Worm (Caenorhabditis elegans) whole organism, young adult: ENCODE data around the gene mob-2.

Experiments
- B0035.1 ChIP-seq: sonication (generic microtip); optimal IDR thresholded peaks from 2 replicates; lab custom pipeline; 2016; ENCODE audit warnings: missing genetic modification characterization, mild to moderate bottlenecking, missing compliant biosample characterization, missing genotype, missing genetic modification reagents
- B0261.1 ChIP-seq: sonication (generic microtip); optimal IDR thresholded peaks from 2 replicates; lab custom pipeline; 2016; ENCODE audit warnings: mild to moderate bottlenecking, missing genetic modification characterization, moderate library complexity, missing compliant biosample characterization
- B0336.3 ChIP-seq: fragments of 200-800 bp; sonication (Bioruptor generic); IDR thresholded peaks from 2 replicates; pipeline ENCODE4 v1.3.6; 2022; ENCODE audit warnings: missing genetic modification characterization, missing compliant biosample characterization
- F22D6.2 ChIP-seq: sonication (generic microtip); optimal IDR thresholded peaks from 2 replicates; lab custom pipeline; 2016; ENCODE audit warnings: mild to moderate bottlenecking, missing genetic modification characterization, missing compliant biosample characterization
- F23B12.7 ChIP-seq: sonication (generic microtip); optimal IDR thresholded peaks from 2 replicates; lab custom pipeline; 2017; ENCODE audit warnings: missing genetic modification characterization, mild to moderate bottlenecking, missing compliant biosample characterization, antibody characterized with exemption, moderate library complexity; ENCODE audit not compliant: insufficient read depth
- F33H1.4 ChIP-seq: fragments of 200-800 bp; sonication (Bioruptor generic); IDR thresholded peaks from 2 replicates; pipeline ENCODE4 v1.3.6; 2022; ENCODE audit warnings: missing genetic modification reagents, missing genetic modification characterization, missing compliant biosample characterization
- F39B2.1 ChIP-seq: fragments of 200-800 bp; sonication (Bioruptor generic); IDR thresholded peaks from 2 replicates; pipeline ENCODE4 v1.3.6; 2022; ENCODE audit warnings: missing genetic modification reagents, missing genetic modification characterization, missing compliant biosample characterization
- Y53G8AR.9 ChIP-seq: fragments of 200-800 bp; sonication (Bioruptor generic); conservative IDR thresholded peaks from 2 replicates; pipeline ENCODE4 v1.3.6; 2022; ENCODE audit warnings: missing genetic modification reagents, missing genetic modification characterization, missing compliant biosample characterization
- Y67H2A.10 ChIP-seq: fragments of 200-800 bp; sonication (Bioruptor generic); conservative IDR thresholded peaks from 2 replicates; pipeline ENCODE4 v1.3.6; 2022; ENCODE audit warnings: missing genetic modification reagents, missing genetic modification characterization, missing compliant biosample characterization
- Y79H2A.3 ChIP-seq: fragments of 200-800 bp; sonication (Bioruptor generic); conservative IDR thresholded peaks from 2 replicates; pipeline ENCODE4 v1.3.6; 2022; ENCODE audit warnings: missing genetic modification reagents, missing genetic modification characterization, missing compliant biosample characterization
- Y95B8A.8 ChIP-seq: fragments of 200-800 bp; sonication (Bioruptor generic); IDR thresholded peaks from 2 replicates; pipeline ENCODE4 v1.3.6; 2022; ENCODE audit warnings: missing genetic modification reagents, missing genetic modification characterization, missing compliant biosample characterization
- aptf-3 ChIP-seq: fragments of 200-800 bp; sonication (Bioruptor generic); IDR thresholded peaks from 2 replicates; pipeline ENCODE4 v1.3.6; 2022; ENCODE audit warnings: missing genetic modification characterization, missing compliant biosample characterization
- atf-7 ChIP-seq: sonication (generic microtip); optimal IDR thresholded peaks from 2 replicates; lab custom pipeline; 2017; ENCODE audit warnings: mild to moderate bottlenecking, missing genetic modification characterization, missing compliant biosample characterization
- athp-1 ChIP-seq: sonication (generic microtip); optimal IDR thresholded peaks from 2 replicates; lab custom pipeline; 2017; ENCODE audit warnings: mild to moderate bottlenecking, missing genetic modification characterization, missing compliant biosample characterization
- attf-5 ChIP-seq: fragments of 200-800 bp; sonication (Bioruptor generic); optimal IDR thresholded peaks from 2 replicates; lab custom pipeline; 2018; ENCODE audit warnings: mild to moderate bottlenecking, missing genetic modification characterization, missing compliant biosample characterization
- bed-1 ChIP-seq: fragments of 200-800 bp; sonication (Bioruptor generic); IDR thresholded peaks from 2 replicates; pipeline ENCODE4 v1.3.6; 2022; ENCODE audit warnings: missing genetic modification reagents, missing genetic modification characterization, missing compliant biosample characterization
- cebp-1 ChIP-seq, 2 experiments: fragments of 200-800 bp in 1 of 2; sonication (Bioruptor generic) in 1 of 2; sonication (generic microtip) in 1 of 2; IDR thresholded peaks in 1 of 2; optimal IDR thresholded peaks in 1 of 2; 2 replicates each; pipeline versions ENCODE4 v1.3.6 to Lab custom; 2017 to 2022; ENCODE audit warnings: missing compliant biosample characterization in 2 of 2, missing genetic modification characterization in 2 of 2, mild to moderate bottlenecking in 1 of 2, missing genetic modification reagents in 1 of 2, moderate library complexity in 1 of 2
- ceh-58 ChIP-seq: fragments of 200-800 bp; sonication (Bioruptor generic); IDR thresholded peaks from 2 replicates; pipeline ENCODE4 v1.3.6; 2022; ENCODE audit warnings: missing genetic modification characterization, missing compliant biosample characterization
- ceh-79 ChIP-seq: sonication (generic microtip); optimal IDR thresholded peaks from 2 replicates; lab custom pipeline; 2017; ENCODE audit warnings: mild to moderate bottlenecking, missing genetic modification characterization, missing compliant biosample characterization
- ceh-91 ChIP-seq: fragments of 200-800 bp; sonication (Bioruptor generic); IDR thresholded peaks from 2 replicates; pipeline ENCODE4 v1.3.6; 2022; ENCODE audit warnings: missing genetic modification reagents, missing genetic modification characterization, missing compliant biosample characterization
- chd-7 ChIP-seq: sonication (generic microtip); optimal IDR thresholded peaks from 2 replicates; lab custom pipeline; 2016; ENCODE audit warnings: mild to moderate bottlenecking, missing genetic modification characterization, moderate library complexity, missing compliant biosample characterization
- dpff-1 ChIP-seq: sonication (generic microtip); optimal IDR thresholded peaks from 2 replicates; lab custom pipeline; 2017; ENCODE audit warnings: mild to moderate bottlenecking, missing genetic modification characterization, missing compliant biosample characterization
- dpl-1 ChIP-seq: fragments of 150-350 bp; optimal IDR thresholded peaks from 2 replicates; lab custom pipeline; 2014; ENCODE audit warnings: missing biosample characterization, missing genetic modification reagents, missing genetic modification characterization
- egl-18 ChIP-seq: fragments of 200-800 bp; sonication (Bioruptor generic); IDR thresholded peaks from 2 replicates; pipeline ENCODE4 v1.3.6; 2022; ENCODE audit warnings: missing genetic modification reagents, missing genetic modification characterization, missing compliant biosample characterization
- fkh-3 ChIP-seq: sonication (generic microtip); optimal IDR thresholded peaks from 2 replicates; lab custom pipeline; 2016; ENCODE audit warnings: mild to moderate bottlenecking, missing genetic modification characterization, missing compliant biosample characterization
- gei-17 ChIP-seq: fragments of 200-800 bp; sonication (Bioruptor generic); optimal IDR thresholded peaks from 2 replicates; lab custom pipeline; 2018; ENCODE audit warnings: mild to moderate bottlenecking, missing genetic modification characterization, missing compliant biosample characterization
- let-526 ChIP-seq: fragments of 200-800 bp; sonication (Bioruptor generic); IDR thresholded peaks from 2 replicates; pipeline ENCODE4 v1.3.6; 2022; ENCODE audit warnings: missing genetic modification reagents, missing genetic modification characterization, missing compliant biosample characterization
- lin-26 ChIP-seq: fragments of 200-800 bp; sonication (Bioruptor generic); IDR thresholded peaks from 2 replicates; pipeline ENCODE4 v1.3.6; 2022; ENCODE audit warnings: missing genetic modification reagents, missing genetic modification characterization, missing compliant biosample characterization
- lsl-1 ChIP-seq: fragments of 200-800 bp; sonication (Bioruptor generic); optimal IDR thresholded peaks from 2 replicates; lab custom pipeline; 2018; ENCODE audit warnings: mild to moderate bottlenecking, missing genetic modification characterization, moderate library complexity, missing compliant biosample characterization
- madf-10 ChIP-seq: sonication (generic microtip); optimal IDR thresholded peaks from 2 replicates; lab custom pipeline; 2016; ENCODE audit warnings: mild to moderate bottlenecking, missing genetic modification characterization, missing compliant biosample characterization
- mxl-1 ChIP-seq: sonication (generic microtip); optimal IDR thresholded peaks from 2 replicates; lab custom pipeline; 2016; ENCODE audit warnings: missing genetic modification characterization, missing compliant biosample characterization
- nfya-1 ChIP-seq: sonication (generic microtip); optimal IDR thresholded peaks from 2 replicates; lab custom pipeline; 2017; ENCODE audit warnings: antibody characterized with exemption, missing compliant biosample characterization, missing genetic modification characterization, borderline replicate concordance; ENCODE audit not compliant: insufficient read depth
- nhr-27 ChIP-seq: fragments of 200-800 bp; sonication (Bioruptor generic); optimal IDR thresholded peaks from 2 replicates; lab custom pipeline; 2018; ENCODE audit warnings: mild to moderate bottlenecking, missing genetic modification characterization, moderate library complexity, missing compliant biosample characterization
- nhr-80 ChIP-seq: sonication (generic microtip); optimal IDR thresholded peaks from 2 replicates; lab custom pipeline; 2016; ENCODE audit warnings: missing genetic modification characterization, missing compliant biosample characterization
- pha-4 ChIP-seq: fragments of 150-350 bp; sonication (generic microtip); optimal IDR thresholded peaks from 2 replicates; lab custom pipeline; 2014; ENCODE audit warnings: missing biosample characterization, missing genetic modification reagents, missing genetic modification characterization
- rcor-1 ChIP-seq: fragments of 200-800 bp; sonication (Bioruptor generic); IDR thresholded peaks from 2 replicates; pipeline ENCODE4 v1.3.6; 2022; ENCODE audit warnings: missing genetic modification reagents, missing genetic modification characterization, missing compliant biosample characterization
- sdz-38 ChIP-seq: sonication (generic microtip); optimal IDR thresholded peaks from 2 replicates; lab custom pipeline; 2016; ENCODE audit warnings: missing genotype, missing genetic modification characterization, missing compliant biosample characterization
- snpc-1.3 ChIP-seq: sonication (generic microtip); optimal IDR thresholded peaks from 2 replicates; lab custom pipeline; 2017; ENCODE audit warnings: missing genetic modification characterization, mild to moderate bottlenecking, missing compliant biosample characterization, antibody characterized with exemption, moderate library complexity, missing genotype, missing genetic modification reagents; ENCODE audit not compliant: insufficient read depth
- somi-1 ChIP-seq: fragments of 200-800 bp; sonication (Bioruptor generic); optimal IDR thresholded peaks from 2 replicates; lab custom pipeline; 2018; ENCODE audit warnings: mild to moderate bottlenecking, missing genetic modification characterization, missing compliant biosample characterization
- tlf-1 ChIP-seq: fragments of 200-800 bp; sonication (Bioruptor generic); optimal IDR thresholded peaks from 2 replicates; lab custom pipeline; 2018; ENCODE audit warnings: mild to moderate bottlenecking, missing genetic modification characterization, missing compliant biosample characterization
- ztf-18 ChIP-seq: sonication (generic microtip); optimal IDR thresholded peaks from 2 replicates; lab custom pipeline; 2016; ENCODE audit warnings: missing genotype, mild to moderate bottlenecking, missing genetic modification characterization, missing compliant biosample characterization
- ztf-22 ChIP-seq: fragments of 200-800 bp; sonication (Bioruptor generic); optimal IDR thresholded peaks from 2 replicates; lab custom pipeline; 2018; ENCODE audit warnings: mild to moderate bottlenecking, missing genetic modification characterization, moderate library complexity, missing compliant biosample characterization
- ztf-25 ChIP-seq: fragments of 200-800 bp; sonication (Bioruptor generic); IDR thresholded peaks from 2 replicates; pipeline ENCODE4 v1.3.6; 2022; ENCODE audit warnings: missing genetic modification reagents, missing genetic modification characterization, missing compliant biosample characterization

mob-2 gene

ce11 chrX:13144975-13145618, 24.8 kb downstream of the mob-2 start (continued):
- TF ChIP-seq F39B2.1 (GFP tag; lab: Robert Waterston, UW) (no peak), rcor-1 (peak; percentile 75), egl-18 (GFP tag; lab: Robert Waterston, UW) (no peak; the same call in none of the 2 replicates), ztf-25 (GFP tag; lab: Robert Waterston, UW) (no peak)
- TF ChIP-seq, all 124 proteins: peak for 67

- TF ChIP-seq nfya-1 (no peak), madf-10 (tag; lab: Kevin White, UChicago) (peak; percentile 16), dpff-1 (tag; lab: Kevin White, UChicago) (no peak), chd-7 (tag; lab: Kevin White, UChicago) (peak; percentile 47), fkh-3 (tag; lab: Kevin White, UChicago) (no peak), let-526 (GFP tag; lab: Robert Waterston, UW) (no peak), nhr-27 (tag; lab: Kevin White, UChicago) (no peak), sdz-38 (tag; lab: Kevin White, UChicago) (no peak), lsl-1 (GFP tag; lab: Kevin White, UChicago) (no peak), Y53G8AR.9 (GFP tag; lab: Robert Waterston, UW) (0 out of 2 replicates have a peak, but pooled peaks have one; percentile 14), Y95B8A.8 (GFP tag; lab: Robert Waterston, UW) (0 out of 2 replicates have a peak, but pooled peaks have one; percentile 28), Y67H2A.10 (GFP tag; lab: Robert Waterston, UW) (no peak), lin-26 (GFP tag; lab: Robert Waterston, UW) (0 out of 2 replicates have a peak, but pooled peaks have one; percentile 26), athp-1 (tag; lab: Kevin White, UChicago) (no peak), cebp-1 (GFP tag; IDR thresholded peaks at IDR 0.05; lab: Robert Waterston, UW) (0 out of 2 replicates have a peak, but pooled peaks have one; percentile 16), cebp-1 (tag; optimal IDR thresholded peaks at IDR 0.05; lab: Kevin White, UChicago) (peak; percentile 79), F23B12.7 (tag; lab: Kevin White, UChicago) (peak; percentile 18), bed-1 (GFP tag; lab: Robert Waterston, UW) (no peak), nhr-80 (peak; percentile 92), dpl-1 (no peak), ceh-79 (tag; lab: Kevin White, UChicago) (no peak), B0261.1 (no peak), pha-4 (tag; lab: Kevin White, UChicago) (peak; percentile 1), snpc-1.3 (tag; lab: Kevin White, UChicago) (no peak), aptf-3 (0 out of 2 replicates have a peak, but pooled peaks have one; percentile 34), Y79H2A.3 (GFP tag; lab: Robert Waterston, UW) (no peak), somi-1 (peak; percentile 15), mxl-1 (tag; lab: Kevin White, UChicago) (no peak), B0336.3 (GFP tag; lab: Robert Waterston, UW) (peak; percentile 80; the same call in 1 of the 2 replicates), F22D6.2 (tag; lab: Kevin White, UChicago) (no peak), ztf-22 (GFP tag; lab: Kevin White, UChicago) (no peak), ceh-58 (GFP tag; lab: Robert Waterston, UW) (no peak), attf-5 (GFP tag; lab: Kevin White, UChicago) (peak; percentile 61), tlf-1 (GFP tag; lab: Kevin White, UChicago) (no peak), ceh-91 (no peak), F33H1.4 (GFP tag; lab: Robert Waterston, UW) (no peak), B0035.1 (no peak), ztf-18 (tag; lab: Kevin White, UChicago) (peak; percentile 45), gei-17 (GFP tag; lab: Kevin White, UChicago) (peak; percentile 26), atf-7 (tag; lab: Kevin White, UChicago) (peak; percentile 71)
Observed at ce11 chrX:13143762-13144732, 25.8 kb downstream of the mob-2 start.
